Worm (Caenorhabditis elegans) whole organism, L3 larva: Measurements from ENCODE around the gene gadr-2.

Experiments used
- R02D3.7 ChIP-seq: fragments of 150-350 bp; optimal IDR thresholded peaks from 2 replicates; lab custom pipeline; 2014; ENCODE audit warnings: missing biosample characterization, missing genetic modification characterization
- ZK546.5 ChIP-seq: sonication (generic microtip); optimal IDR thresholded peaks from 2 replicates; lab custom pipeline; 2017; ENCODE audit warnings: missing biosample characterization, missing genetic modification characterization
- aly-2 ChIP-seq: fragments of 150-350 bp; optimal IDR thresholded peaks from 2 replicates; lab custom pipeline; 2014; ENCODE audit warnings: missing biosample characterization, missing genetic modification characterization
- ceh-28 ChIP-seq: fragments of 150-350 bp; optimal IDR thresholded peaks from 2 replicates; lab custom pipeline; 2014; ENCODE audit warnings: missing biosample characterization, missing genetic modification reagents, missing genetic modification characterization
- ceh-82 ChIP-seq: fragments of 150-350 bp; optimal IDR thresholded peaks from 2 replicates; lab custom pipeline; 2014; ENCODE audit warnings: missing biosample characterization, missing genetic modification characterization
- ceh-9 ChIP-seq: sonication (generic microtip); optimal IDR thresholded peaks from 2 replicates; lab custom pipeline; 2018; ENCODE audit warnings: missing biosample characterization, missing genetic modification characterization
- daf-12 ChIP-seq: fragments of 150-350 bp; optimal IDR thresholded peaks from 2 replicates; lab custom pipeline; 2014; ENCODE audit warnings: missing biosample characterization, missing genetic modification reagents, missing genetic modification characterization
- egl-27 ChIP-seq: sonication (generic microtip); optimal IDR thresholded peaks from 4 replicates; lab custom pipeline; 2017; ENCODE audit warnings: missing biosample characterization, missing genetic modification reagents, missing genetic modification characterization
- egl-5 ChIP-seq: fragments of 150-350 bp; optimal IDR thresholded peaks from 2 replicates; lab custom pipeline; 2017; ENCODE audit warnings: missing biosample characterization, missing genetic modification reagents, missing genetic modification characterization, inconsistent platforms
- elt-2 ChIP-seq: sonication (generic microtip); optimal IDR thresholded peaks from 2 replicates; lab custom pipeline; 2016; ENCODE audit warnings: missing genetic modification reagents, mild to moderate bottlenecking, missing genetic modification characterization, missing compliant biosample characterization
- elt-3 ChIP-seq, 3 experiments: fragments of 150-350 bp in 1 of 3; sonication (generic microtip) in 2 of 3; optimal IDR thresholded peaks; 2 replicates in 2 of 3; 4 replicates in 1 of 3; lab custom pipeline; 2014 to 2017; ENCODE audit warnings: missing biosample characterization in 3 of 3, missing genetic modification characterization in 3 of 3
- fkh-10 ChIP-seq: sonication (generic microtip); optimal IDR thresholded peaks from 2 replicates; lab custom pipeline; 2017; ENCODE audit warnings: missing biosample characterization, missing genetic modification reagents, missing genetic modification characterization
- fos-1 ChIP-seq: fragments of 150-350 bp; optimal IDR thresholded peaks from 2 replicates; lab custom pipeline; 2014; ENCODE audit warnings: missing biosample characterization, missing genetic modification characterization
- hmg-11 ChIP-seq: sonication (generic microtip); optimal IDR thresholded peaks from 2 replicates; lab custom pipeline; 2016; ENCODE audit warnings: missing genetic modification characterization, missing compliant biosample characterization
- lin-15B ChIP-seq: fragments of 150-350 bp; optimal IDR thresholded peaks from 2 replicates; lab custom pipeline; 2014; ENCODE audit warnings: missing biosample characterization, missing genetic modification characterization
- lin-39 ChIP-seq: fragments of 150-350 bp; optimal IDR thresholded peaks from 2 replicates; lab custom pipeline; 2018; ENCODE audit warnings: missing biosample characterization, missing genetic modification reagents, missing genetic modification characterization
- lsy-12 ChIP-seq: sonication (generic microtip); optimal IDR thresholded peaks from 2 replicates; lab custom pipeline; 2016; ENCODE audit warnings: mild to moderate bottlenecking, missing genetic modification characterization, missing compliant biosample characterization
- mml-1 ChIP-seq: fragments of 150-350 bp; sonication (generic microtip); optimal IDR thresholded peaks from 3 replicates; lab custom pipeline; 2014; ENCODE audit warnings: missing biosample characterization, missing genetic modification characterization
- nfya-1 ChIP-seq: sonication (generic microtip); optimal IDR thresholded peaks from 2 replicates; lab custom pipeline; 2017; ENCODE audit warnings: missing genetic modification characterization, mild to moderate bottlenecking, missing compliant biosample characterization, antibody characterized with exemption, moderate library complexity; ENCODE audit not compliant: insufficient read depth
- nhr-11 ChIP-seq: fragments of 150-350 bp; optimal IDR thresholded peaks from 2 replicates; lab custom pipeline; 2014; ENCODE audit warnings: missing biosample characterization, missing genetic modification characterization
- nhr-23 ChIP-seq: fragments of 150-350 bp; optimal IDR thresholded peaks from 2 replicates; lab custom pipeline; 2014; ENCODE audit warnings: missing biosample characterization, missing genetic modification reagents, missing genetic modification characterization
- nhr-237 ChIP-seq: fragments of 150-350 bp; optimal IDR thresholded peaks from 2 replicates; lab custom pipeline; 2014; ENCODE audit warnings: missing biosample characterization, missing genetic modification characterization
- nhr-25 ChIP-seq: sonication (generic microtip); optimal IDR thresholded peaks from 2 replicates; lab custom pipeline; 2017; ENCODE audit warnings: missing biosample characterization, missing genetic modification characterization
- nhr-43 ChIP-seq: sonication (generic microtip); optimal IDR thresholded peaks from 2 replicates; lab custom pipeline; 2016; ENCODE audit warnings: mild to moderate bottlenecking, missing genetic modification characterization, missing compliant biosample characterization; ENCODE audit not compliant: poor library complexity, severe bottlenecking
- nhr-67 ChIP-seq: fragments of 150-350 bp; optimal IDR thresholded peaks from 2 replicates; lab custom pipeline; 2014; ENCODE audit warnings: missing biosample characterization, missing genetic modification characterization
- pqm-1 ChIP-seq: fragments of 150-350 bp; optimal IDR thresholded peaks from 2 replicates; lab custom pipeline; 2017; ENCODE audit warnings: missing biosample characterization, missing genetic modification characterization, inconsistent platforms
- sea-2 ChIP-seq: fragments of 150-350 bp; sonication (generic microtip); optimal IDR thresholded peaks from 4 replicates; lab custom pipeline; 2014; ENCODE audit warnings: missing biosample characterization, missing genetic modification reagents, missing genetic modification characterization
- snpc-4 ChIP-seq: fragments of 150-350 bp; optimal IDR thresholded peaks from 2 replicates; lab custom pipeline; 2014; ENCODE audit warnings: missing biosample characterization, missing genetic modification characterization
- unc-39 ChIP-seq: sonication (generic microtip); optimal IDR thresholded peaks from 4 replicates; lab custom pipeline; 2017; ENCODE audit warnings: missing biosample characterization, missing genetic modification characterization
- unc-62 ChIP-seq: fragments of 150-350 bp; sonication (generic microtip); optimal IDR thresholded peaks from 4 replicates; lab custom pipeline; 2014; ENCODE audit warnings: missing biosample characterization, missing genetic modification reagents, missing genetic modification characterization
- zag-1 ChIP-seq: fragments of 150-350 bp; optimal IDR thresholded peaks from 2 replicates; lab custom pipeline; 2014; ENCODE audit warnings: missing biosample characterization, missing genetic modification characterization
- ztf-11 ChIP-seq: fragments of 150-350 bp; optimal IDR thresholded peaks from 2 replicates; lab custom pipeline; 2014; ENCODE audit warnings: missing biosample characterization, missing genetic modification characterization
- ztf-4 ChIP-seq: fragments of 150-350 bp; optimal IDR thresholded peaks from 2 replicates; lab custom pipeline; 2014; ENCODE audit warnings: missing biosample characterization, missing genetic modification characterization

Gene gadr-2

ce11 chrIV:9498088-9498487 is 13.1 kb upstream of the gadr-2 start, which contains the start of gene sru-4:
TSS of gene sru-4 (plus strand) at chrIV:9498388.
- no peak for TF ChIP-seq ceh-28 (tag; lab: Kevin White, UChicago)
- TF ChIP-seq egl-27 (tag; lab: Kevin White, UChicago) = no peak
- no peak for TF ChIP-seq ceh-9

- TF ChIP-seq ztf-11 (tag; lab: Kevin White, UChicago) = no peak
- no peak for TF ChIP-seq lsy-12
- no peak for TF ChIP-seq elt-2 (tag; lab: Kevin White, UChicago)
- TF ChIP-seq ceh-28 (tag; lab: Kevin White, UChicago) = no peak
- no peak for TF ChIP-seq lin-39
- no peak for TF ChIP-seq daf-12 (tag; lab: Kevin White, UChicago)
- TF ChIP-seq elt-3 (tag; optimal IDR thresholded peaks at IDR 0.05; lab: Kevin White, UChicago) = no peak
Observed at ce11 chrIV:9496306-9496705, 11.4 kb upstream of the gadr-2 start, which contains the start of gene sru-3. TSS of gene sru-3 (plus strand) at chrIV:9496606.

DNA sequence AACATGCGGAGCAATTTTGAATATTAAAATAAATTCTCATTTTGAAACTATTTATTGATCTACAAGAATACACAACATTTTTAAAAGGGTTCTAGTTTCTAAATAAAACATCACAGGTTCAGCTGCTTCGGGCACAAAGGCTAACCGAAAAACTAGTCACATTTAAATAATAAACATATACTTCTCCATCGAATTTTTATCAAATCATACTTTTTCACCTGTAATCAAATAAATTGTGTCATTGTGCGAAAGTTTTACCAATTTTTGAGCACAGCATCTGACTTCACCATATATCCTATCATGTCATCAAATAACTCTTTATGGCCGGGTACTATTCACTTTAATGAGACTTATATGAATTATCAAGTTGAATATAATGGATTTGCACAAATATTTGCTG is 5.4 kb upstream of the gadr-2 start, which contains the start of gene sru-6:
Gene sru-6, plus strand, starts transcription at position 301 of the 400 bp plus-strand sequence.
- TF ChIP-seq elt-2 (tag; lab: Kevin White, UChicago) (no peak), ztf-11 (tag; lab: Kevin White, UChicago) (no peak), snpc-4 (tag; lab: Kevin White, UChicago) (no peak), ztf-4 (tag; lab: Kevin White, UChicago) (no peak), unc-62 (GFP tag; lab: Kevin White, UChicago) (no peak), fkh-10 (no peak), fos-1 (tag; lab: Kevin White, UChicago) (no peak), lin-15B (tag; lab: Kevin White, UChicago) (no peak), R02D3.7 (tag; lab: Kevin White, UChicago) (no peak), nhr-11 (tag; lab: Kevin White, UChicago) (no peak), hmg-11 (tag; lab: Kevin White, UChicago) (no peak), nhr-23 (tag; lab: Kevin White, UChicago) (no peak), nfya-1 (tag; lab: Kevin White, UChicago) (no peak), nhr-43 (tag; lab: Kevin White, UChicago) (no peak), ceh-28 (tag; lab: Kevin White, UChicago) (no peak), unc-39 (tag; lab: Kevin White, UChicago) (no peak)
- TF ChIP-seq, all 47 proteins: peak for 0

- TF ChIP-seq lin-15B (tag; lab: Kevin White, UChicago) = no peak
- TF ChIP-seq nhr-237 (tag; lab: Kevin White, UChicago) = no peak
- TF ChIP-seq ceh-28 (tag; lab: Kevin White, UChicago) = no peak
- TF ChIP-seq pqm-1 (tag; lab: Kevin White, UChicago) = no peak
- TF ChIP-seq ZK546.5 (tag; lab: Kevin White, UChicago) = no peak
Observed at ce11 chrIV:9488315-9488714, 3.4 kb upstream of the gadr-2 start, which contains the start of gene sru-1. TSS of gene sru-1 (plus strand) at chrIV:9488615.

- TF ChIP-seq lin-15B (tag; lab: Kevin White, UChicago) = no peak
Observed at ce11 chrIV:9486779-9487178, 1.8 kb upstream of the gadr-2 start.

DNA sequence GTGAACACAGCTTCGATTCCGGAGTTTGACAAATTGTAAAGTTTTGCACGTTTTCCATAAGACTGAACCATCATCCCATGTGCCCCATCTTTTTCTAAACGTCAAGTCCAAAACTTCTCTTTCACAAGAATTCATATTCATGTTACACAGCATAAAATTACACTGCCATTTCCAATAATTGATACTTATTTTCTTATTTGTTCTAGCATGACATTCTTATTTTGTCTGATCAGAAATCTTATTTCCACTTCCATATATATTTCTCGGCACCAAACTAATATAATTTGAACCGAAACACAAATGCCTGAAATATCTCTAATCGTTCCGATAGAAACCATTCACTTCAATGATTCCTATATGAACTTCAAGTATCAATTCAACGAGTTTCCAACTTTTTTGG is 1.0 kb upstream of the gadr-2 start, which contains the start of gene sru-2:
Gene sru-2, plus strand, starts transcription at position 301 of the 400 bp plus-strand sequence.
- no peak for TF ChIP-seq ceh-82 (tag; lab: Kevin White, UChicago)
- no peak for TF ChIP-seq mml-1 (tag; lab: Kevin White, UChicago)
- no peak for TF ChIP-seq unc-62 (GFP tag; lab: Kevin White, UChicago)
- no peak for TF ChIP-seq unc-39 (tag; lab: Kevin White, UChicago)
- no peak for TF ChIP-seq sea-2 (GFP tag; lab: Kevin White, UChicago)
- no peak for TF ChIP-seq zag-1 (tag; lab: Kevin White, UChicago)
- no peak for TF ChIP-seq nhr-67 (tag; lab: Kevin White, UChicago)
- no peak for TF ChIP-seq pqm-1 (tag; lab: Kevin White, UChicago)
- no peak for TF ChIP-seq ZK546.5 (tag; lab: Kevin White, UChicago)
- no peak for TF ChIP-seq elt-3 (tag; optimal IDR thresholded peaks at IDR 0.05; lab: Kevin White, UChicago)
- no peak for TF ChIP-seq aly-2 (tag; lab: Kevin White, UChicago)
- TF ChIP-seq egl-5 (tag; lab: Kevin White, UChicago) = no peak
- no peak for TF ChIP-seq egl-27 (tag; lab: Kevin White, UChicago)
- TF ChIP-seq nhr-25 (tag; lab: Kevin White, UChicago) = no peak
